Fruit fly (Drosophila melanogaster) whole organism, wandering third instar larva: ENCODE results near the gene TbCMF46.

Experiments used
- Abd-B ChIP-seq: fragments of >200 bp; optimal IDR thresholded peaks from 2 replicates; lab custom pipeline; 2017; ENCODE audit warnings: missing biosample characterization, missing genetic modification characterization
- CG32264 ChIP-seq: fragments of 200-800 bp; sonication (Bioruptor generic); optimal IDR thresholded peaks from 2 replicates; lab custom pipeline; 2016; ENCODE audit warnings: missing biosample characterization, missing genetic modification characterization
- CG9705 ChIP-seq: fragments of 200-800 bp; sonication (Bioruptor generic); optimal IDR thresholded peaks from 2 replicates; lab custom pipeline; 2018; ENCODE audit warnings: missing biosample characterization, mild to moderate bottlenecking, missing genetic modification characterization
- CrebA ChIP-seq: fragments of 200-800 bp; sonication (Bioruptor generic); optimal IDR thresholded peaks from 2 replicates; lab custom pipeline; 2016; ENCODE audit warnings: missing biosample characterization, mild to moderate bottlenecking, missing genetic modification characterization, borderline replicate concordance
- Dfd ChIP-seq: fragments of >200 bp; optimal IDR thresholded peaks from 2 replicates; lab custom pipeline; 2017; ENCODE audit warnings: missing biosample characterization, missing genetic modification characterization
- Dif ChIP-seq: fragments of 200-275, 200-300 bp; sonication (Bioruptor generic); optimal IDR thresholded peaks from 2 replicates; lab custom pipeline; 2018; ENCODE audit warnings: missing biosample characterization, missing genetic modification characterization; ENCODE audit not compliant: partially characterized antibody
- GATAd ChIP-seq: sonication (Bioruptor generic); optimal IDR thresholded peaks from 2 replicates; lab custom pipeline; 2016; ENCODE audit warnings: missing biosample characterization, missing genetic modification characterization
- HLH106 ChIP-seq: fragments of 200-800 bp; optimal IDR thresholded peaks from 3 replicates; lab custom pipeline; 2019; ENCODE audit warnings: missing biosample characterization, mild to moderate bottlenecking, missing genetic modification characterization, moderate library complexity
- Hnf4 ChIP-seq: fragments of 200-800 bp; sonication (Bioruptor generic); optimal IDR thresholded peaks from 2 replicates; lab custom pipeline; 2016; ENCODE audit warnings: missing biosample characterization, mild to moderate bottlenecking, missing genetic modification characterization
- Hr78 ChIP-seq: fragments of >200 bp; optimal IDR thresholded peaks from 2 replicates; lab custom pipeline; 2017; ENCODE audit warnings: missing biosample characterization, missing genetic modification characterization
- Hr83 ChIP-seq: fragments of 200-300 bp; sonication (Bioruptor generic); optimal IDR thresholded peaks from 2 replicates; lab custom pipeline; 2016; ENCODE audit warnings: missing biosample characterization, mild to moderate bottlenecking, missing genetic modification characterization, moderate library complexity; ENCODE audit not compliant: poor library complexity, severe bottlenecking
- Jra ChIP-seq: sonication (Bioruptor generic); optimal IDR thresholded peaks from 2 replicates; lab custom pipeline; 2016; ENCODE audit warnings: missing biosample characterization, missing genetic modification characterization
- Myc ChIP-seq: fragments of >200 bp; optimal IDR thresholded peaks from 2 replicates; lab custom pipeline; 2017
- N ChIP-seq: fragments of >200 bp; optimal IDR thresholded peaks from 2 replicates; lab custom pipeline; 2018; ENCODE audit warnings: missing biosample characterization, missing external identifiers, missing genetic modification characterization
- OdsH ChIP-seq: fragments of 200-800 bp; sonication (Bioruptor generic); optimal IDR thresholded peaks from 2 replicates; lab custom pipeline; 2016; ENCODE audit warnings: missing biosample characterization, mild to moderate bottlenecking, missing genetic modification characterization
- Rel ChIP-seq, 2 experiments: fragments of 200-800 bp; sonication (Bioruptor generic) in 1 of 2; optimal IDR thresholded peaks; 2 replicates in 1 of 2; 3 replicates in 1 of 2; lab custom pipeline; 2016 to 2019; ENCODE audit warnings: mild to moderate bottlenecking in 2 of 2, missing biosample characterization in 2 of 2, missing genetic modification characterization in 2 of 2, moderate library complexity in 1 of 2
- Sp1 ChIP-seq: fragments of 200-800 bp; sonication (Bioruptor generic); optimal IDR thresholded peaks from 3 replicates; lab custom pipeline; 2019; ENCODE audit warnings: missing biosample characterization, mild to moderate bottlenecking, missing genetic modification characterization, moderate library complexity
- Vsx2 ChIP-seq: fragments of 200-300, 225-300 bp; sonication (Bioruptor generic); optimal IDR thresholded peaks from 2 replicates; lab custom pipeline; 2018; ENCODE audit warnings: missing biosample characterization, missing genetic modification characterization; ENCODE audit not compliant: partially characterized antibody
- br ChIP-seq: fragments of 200-800 bp; sonication (Bioruptor generic); optimal IDR thresholded peaks from 2 replicates; lab custom pipeline; 2016; ENCODE audit warnings: missing biosample characterization, missing genetic modification characterization
- brk ChIP-seq: fragments of 200-800 bp; sonication (Bioruptor generic); optimal IDR thresholded peaks from 2 replicates; lab custom pipeline; 2016; ENCODE audit warnings: missing biosample characterization, mild to moderate bottlenecking, missing genetic modification characterization
- dl ChIP-seq, 2 experiments: fragments of 175-275, 200-275 bp in 1 of 2; fragments of 200-275 bp in 1 of 2; sonication (Bioruptor generic); optimal IDR thresholded peaks; lab custom pipeline; 2018; ENCODE audit warnings: mild to moderate bottlenecking in 2 of 2, missing biosample characterization in 2 of 2, missing genetic modification characterization in 2 of 2, moderate library complexity in 2 of 2; ENCODE audit not compliant: partially characterized antibody in 2 of 2, insufficient read depth in 1 of 2
- dmrt93B ChIP-seq: fragments of 200-800 bp; sonication (Bioruptor generic); optimal IDR thresholded peaks from 2 replicates; lab custom pipeline; 2018; ENCODE audit warnings: missing biosample characterization, mild to moderate bottlenecking, missing genetic modification characterization
- dsf ChIP-seq: sonication (Bioruptor generic); optimal IDR thresholded peaks from 2 replicates; lab custom pipeline; 2016; ENCODE audit warnings: missing biosample characterization, missing genetic modification characterization, borderline replicate concordance
- ey ChIP-seq: fragments of 200-800 bp; sonication (Bioruptor generic); optimal IDR thresholded peaks from 2 replicates; lab custom pipeline; 2016; ENCODE audit warnings: missing biosample characterization, missing genetic modification characterization
- foxo ChIP-seq, 2 experiments: fragments of 200-800 bp; sonication (Bioruptor generic); optimal IDR thresholded peaks; 2 replicates in 1 of 2; 3 replicates in 1 of 2; lab custom pipeline; 2016 to 2017; ENCODE audit warnings: missing biosample characterization in 2 of 2, missing genetic modification characterization in 2 of 2
- fru ChIP-seq: fragments of 200-800 bp; sonication (Bioruptor generic); optimal IDR thresholded peaks from 3 replicates; lab custom pipeline; 2016; ENCODE audit warnings: missing biosample characterization, mild to moderate bottlenecking, missing genetic modification characterization
- h ChIP-seq: fragments of 200-800 bp; sonication (Bioruptor generic); optimal IDR thresholded peaks from 3 replicates; lab custom pipeline; 2016; ENCODE audit warnings: missing biosample characterization, mild to moderate bottlenecking, missing genetic modification characterization
- lola ChIP-seq: fragments of >200 bp; optimal IDR thresholded peaks from 2 replicates; lab custom pipeline; 2017; ENCODE audit warnings: missing biosample characterization, missing genetic modification characterization
- pan ChIP-seq: fragments of >200 bp; optimal IDR thresholded peaks from 2 replicates; lab custom pipeline; 2017
- psq ChIP-seq: fragments of 200-800 bp; sonication (Bioruptor generic); optimal IDR thresholded peaks from 3 replicates; lab custom pipeline; 2017; ENCODE audit warnings: missing biosample characterization, mild to moderate bottlenecking, missing genetic modification characterization, moderate library complexity
- rgr ChIP-seq: fragments of 200-800 bp; sonication (Bioruptor generic); optimal IDR thresholded peaks from 3 replicates; lab custom pipeline; 2016; ENCODE audit warnings: missing biosample characterization, mild to moderate bottlenecking, missing genetic modification characterization
- sage ChIP-seq: fragments of 200-800 bp; sonication (Bioruptor generic); optimal IDR thresholded peaks from 2 replicates; lab custom pipeline; 2016; ENCODE audit warnings: missing biosample characterization, mild to moderate bottlenecking, missing genetic modification characterization
- sv ChIP-seq: fragments of 200-800 bp; sonication (Bioruptor generic); optimal IDR thresholded peaks from 3 replicates; lab custom pipeline; 2016; ENCODE audit warnings: missing biosample characterization, missing genetic modification characterization
- usp ChIP-seq: fragments of >200 bp; optimal IDR thresholded peaks from 2 replicates; lab custom pipeline; 2017; ENCODE audit warnings: missing biosample characterization, missing genetic modification characterization
- woc ChIP-seq: sonication (Bioruptor generic); optimal IDR thresholded peaks from 2 replicates; lab custom pipeline; 2016; ENCODE audit warnings: missing biosample characterization, mild to moderate bottlenecking, missing genetic modification characterization

The TbCMF46 gene

dm6 chr2L:9912570-9913260 lies 11.9 kb downstream of the TbCMF46 start, which contains the start of the genes Etl1 and Srp54:
Gene Etl1 (minus strand): TSS chr2L:9912608.
Gene Srp54 (plus strand): TSS chr2L:9912911.
- TF ChIP-seq psq (GFP tag; lab: Kevin White, UChicago), result no peak
- TF ChIP-seq Sp1 (GFP tag; lab: Kevin White, UChicago), result no peak
- peak; percentile 30 for TF ChIP-seq Jra (GFP tag; lab: Kevin White, UChicago)
- TF ChIP-seq GATAd (GFP tag; lab: Kevin White, UChicago), result no peak
- no peak for TF ChIP-seq CG32264 (GFP tag; lab: Kevin White, UChicago)
- no peak for TF ChIP-seq ey (GFP tag; lab: Kevin White, UChicago)
- no peak for TF ChIP-seq dsf (GFP tag; lab: Kevin White, UChicago)
- peak; percentile 13 for TF ChIP-seq h
- TF ChIP-seq CG9705 (GFP tag; lab: Kevin White, UChicago), result no peak
- no peak for TF ChIP-seq sage (GFP tag; lab: Kevin White, UChicago)
- no peak for TF ChIP-seq lola (GFP tag; lab: Kevin White, UChicago)
- TF ChIP-seq usp (GFP tag; lab: Kevin White, UChicago), result no peak
- no peak for TF ChIP-seq sv (GFP tag; lab: Kevin White, UChicago)
- no peak for TF ChIP-seq fru
- no peak for TF ChIP-seq N (GFP tag; lab: Kevin White, UChicago)
- no peak for TF ChIP-seq Dif (GFP tag; lab: Kevin White, UChicago)
- peak; percentile 31 for TF ChIP-seq Hnf4
- TF ChIP-seq foxo (GFP tag; optimal IDR thresholded peaks at IDR 0.05; lab: Kevin White, UChicago), result peak in 1 of 2 experiments; percentile 25
- no peak for TF ChIP-seq CrebA (GFP tag; lab: Kevin White, UChicago)
- TF ChIP-seq brk (GFP tag; lab: Kevin White, UChicago), result no peak
- TF ChIP-seq Abd-B (GFP tag; lab: Kevin White, UChicago), result no peak
- TF ChIP-seq Myc (lab: Kevin White, UChicago), result peak; percentile 2
- no peak for TF ChIP-seq Vsx2
- TF ChIP-seq Hr78 (GFP tag; lab: Kevin White, UChicago), result no peak
- no peak for TF ChIP-seq br (GFP tag; lab: Kevin White, UChicago)
- TF ChIP-seq dl (GFP tag; optimal IDR thresholded peaks at IDR 0.05; lab: Kevin White, UChicago; ENCODE audit: insufficient read depth in 1 of 2, partially characterized antibody in 2 of 2), result no peak
- no peak for TF ChIP-seq Dfd (GFP tag; lab: Kevin White, UChicago)
- peak; percentile 2 for TF ChIP-seq Hr83 (GFP tag; lab: Kevin White, UChicago)
- TF ChIP-seq Rel (GFP tag; optimal IDR thresholded peaks at IDR 0.05; lab: Kevin White, UChicago), result no peak
- peak; percentile 1 for TF ChIP-seq Rel (tag; optimal IDR thresholded peaks at IDR 0.05; lab: Kevin White, UChicago)
- TF ChIP-seq OdsH (GFP tag; lab: Kevin White, UChicago), result no peak
- no peak for TF ChIP-seq woc (GFP tag; lab: Kevin White, UChicago)
- no peak for TF ChIP-seq dmrt93B

- TF ChIP-seq brk (GFP tag; lab: Kevin White, UChicago) (no peak), fru (peak; percentile 20), h (peak; percentile 31), HLH106 (tag; lab: Kevin White, UChicago) (peak; percentile 26), Hnf4 (peak; percentile 2), Rel (GFP tag; optimal IDR thresholded peaks at IDR 0.05; lab: Kevin White, UChicago) (no peak), Rel (tag; optimal IDR thresholded peaks at IDR 0.05; lab: Kevin White, UChicago) (peak; percentile 87), ey (GFP tag; lab: Kevin White, UChicago) (peak; percentile 7), dsf (GFP tag; lab: Kevin White, UChicago) (no peak), foxo (GFP tag; optimal IDR thresholded peaks at IDR 0.05; lab: Kevin White, UChicago) (peak in 1 of 2 experiments; percentile 28), Sp1 (GFP tag; lab: Kevin White, UChicago) (peak; percentile 9)
- TF ChIP-seq, all 38 proteins: peak for 8
Observed at dm6 chr2L:9911783-9912182, 12.9 kb downstream of the TbCMF46 start.

dm6 chr2L:9908468-9908967 lies 16.1 kb downstream of the TbCMF46 start, which contains the start of gene CG13124:
Gene CG13124 (minus strand): TSS chr2L:9908633.
- TF ChIP-seq rgr (GFP tag; lab: Kevin White, UChicago) (no peak), OdsH (GFP tag; lab: Kevin White, UChicago) (no peak), HLH106 (tag; lab: Kevin White, UChicago) (no peak), dl (GFP tag; optimal IDR thresholded peaks at IDR 0.05; lab: Kevin White, UChicago; ENCODE audit: insufficient read depth in 1 of 2, partially characterized antibody in 2 of 2) (peak; percentile 41 to 59), sv (GFP tag; lab: Kevin White, UChicago) (no peak), Dif (GFP tag; lab: Kevin White, UChicago) (peak; percentile 82), pan (lab: Kevin White, UChicago) (no peak), foxo (GFP tag; optimal IDR thresholded peaks at IDR 0.05; lab: Kevin White, UChicago) (peak in 1 of 2 experiments; percentile 6), h (peak; percentile 27)
- TF ChIP-seq, all 38 proteins: peak for 4
